Fruit fly (Drosophila melanogaster): ENCODE measurements around the gene Sfp33A3.

The Sfp33A3 gene

dm6 chr2L:11839612-11840011 lies at the start of gene Sfp33A3:
Sfp33A3 (plus strand) TSS chr2L:11839912.
- TF ChIP-seq esn (GFP tag; optimal IDR thresholded peaks at IDR 0.05) (no peak), CG11902 (GFP tag; optimal IDR thresholded peaks at IDR 0.05) (no peak), spab (GFP tag; optimal IDR thresholded peaks at IDR 0.05) (no peak), fd59A (GFP tag; optimal IDR thresholded peaks at IDR 0.05) (no peak), net (GFP tag; optimal IDR thresholded peaks at IDR 0.05) (no peak), Eip78C (GFP tag) (no peak)

dm6 chr2L:11792265-11792664 lies 47.4 kb upstream of the Sfp33A3 start, which contains the start of gene Tsp33B:
Tsp33B (minus strand) TSS chr2L:11792365.
- TF ChIP-seq CG6854 (GFP tag; optimal IDR thresholded peaks at IDR 0.05): no peak
- TF ChIP-seq salr (GFP tag; optimal IDR thresholded peaks at IDR 0.05): no peak
- no peak for TF ChIP-seq Hr38 (GFP tag; optimal IDR thresholded peaks at IDR 0.05)
- no peak for TF ChIP-seq CG7368 (GFP tag; optimal IDR thresholded peaks at IDR 0.05)
- no peak for TF ChIP-seq dsx (GFP tag; optimal IDR thresholded peaks at IDR 0.05; ENCODE audit: poor library complexity, severe bottlenecking)
- no peak for TF ChIP-seq lz (GFP tag; optimal IDR thresholded peaks at IDR 0.05)
- no peak for TF ChIP-seq CG11902 (GFP tag; optimal IDR thresholded peaks at IDR 0.05)
- TF ChIP-seq eg (GFP tag; IDR thresholded peaks at IDR 0.05): no peak
- TF ChIP-seq topi (GFP tag; optimal IDR thresholded peaks at IDR 0.05): no peak
- TF ChIP-seq CG8632 (GFP tag; optimal IDR thresholded peaks at IDR 0.05): no peak
- TF ChIP-seq dac (GFP tag; optimal IDR thresholded peaks at IDR 0.05): no peak
- no peak for TF ChIP-seq Eip93F (GFP tag; optimal IDR thresholded peaks at IDR 0.05)
- TF ChIP-seq CG6276 (GFP tag; optimal IDR thresholded peaks at IDR 0.05): no peak
- no peak for TF ChIP-seq CG6163 (GFP tag; IDR thresholded peaks at IDR 0.05)
- no peak for TF ChIP-seq Ets96B (tag; optimal IDR thresholded peaks at IDR 0.05)

DNA sequence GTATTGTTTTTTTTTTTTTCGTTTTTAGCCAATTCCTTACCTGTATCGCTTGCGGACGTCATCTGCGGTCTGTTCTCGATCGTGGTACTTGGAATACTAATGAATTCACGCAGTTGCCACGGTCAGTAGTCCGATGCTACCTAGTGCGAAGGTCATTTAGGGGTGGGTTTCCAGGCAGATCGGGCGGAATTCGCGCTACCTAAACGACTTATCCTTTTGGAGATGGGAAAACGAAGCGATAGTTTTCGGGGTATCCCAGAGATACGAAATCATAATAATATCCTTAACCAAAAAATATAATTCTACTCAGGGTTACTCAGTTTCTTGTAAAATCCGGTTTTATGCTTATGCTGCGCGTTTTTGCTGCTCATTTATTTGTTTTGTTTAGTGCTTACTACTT lies 45.7 kb upstream of the Sfp33A3 start, which contains the start of gene CG14937:
CG14937 (minus strand) TSS at position 101 of the 400 bp plus-strand sequence.
- TF ChIP-seq fkh (GFP tag; optimal IDR thresholded peaks at IDR 0.05) (no peak), vri (GFP tag; optimal IDR thresholded peaks at IDR 0.05) (no peak), CG34406 (GFP tag; optimal IDR thresholded peaks at IDR 0.05) (no peak), CG1621 (tag; optimal IDR thresholded peaks at IDR 0.05) (no peak), CG32006 (GFP tag; optimal IDR thresholded peaks at IDR 0.05) (no peak), topi (GFP tag; optimal IDR thresholded peaks at IDR 0.05) (no peak), CG11294 (GFP tag; IDR thresholded peaks at IDR 0.05) (no peak), net (GFP tag; optimal IDR thresholded peaks at IDR 0.05) (no peak), CG6163 (GFP tag; IDR thresholded peaks at IDR 0.05) (no peak), CG8119 (GFP tag; IDR thresholded peaks at IDR 0.05) (no peak), CG6854 (GFP tag; optimal IDR thresholded peaks at IDR 0.05) (no peak), spab (GFP tag; optimal IDR thresholded peaks at IDR 0.05) (no peak), CG3032 (tag; optimal IDR thresholded peaks at IDR 0.05) (no peak), CG10669 (GFP tag; optimal IDR thresholded peaks at IDR 0.05) (no peak), CG16779 (tag; optimal IDR thresholded peaks at IDR 0.05) (no peak), Eip75B (GFP tag; optimal IDR thresholded peaks at IDR 0.05) (no peak), dsx (GFP tag; optimal IDR thresholded peaks at IDR 0.05; ENCODE audit: poor library complexity, severe bottlenecking) (no peak), CG31627 (GFP tag; optimal IDR thresholded peaks at IDR 0.05) (no peak), ss (GFP tag; optimal IDR thresholded peaks at IDR 0.05) (no peak), cyc (GFP tag; optimal IDR thresholded peaks at IDR 0.05) (no peak)

- TF ChIP-seq fkh (GFP tag; optimal IDR thresholded peaks at IDR 0.05) (no peak), CG11762 (GFP tag; optimal IDR thresholded peaks at IDR 0.05; ENCODE audit: insufficient read depth) (no peak), CG7368 (GFP tag; optimal IDR thresholded peaks at IDR 0.05) (no peak), Hr4 (GFP tag; optimal IDR thresholded peaks at IDR 0.05) (no peak), Sox102F (GFP tag; optimal IDR thresholded peaks at IDR 0.05) (no peak), dsx (GFP tag; optimal IDR thresholded peaks at IDR 0.05; ENCODE audit: poor library complexity, severe bottlenecking) (no peak)
Measured at dm6 chr2L:11797127-11797526, 42.6 kb upstream of the Sfp33A3 start.

All from whole organism, prepupa.